Worm (Caenorhabditis elegans): ENCODE measurements around the gene F44E5.4.

DNA sequence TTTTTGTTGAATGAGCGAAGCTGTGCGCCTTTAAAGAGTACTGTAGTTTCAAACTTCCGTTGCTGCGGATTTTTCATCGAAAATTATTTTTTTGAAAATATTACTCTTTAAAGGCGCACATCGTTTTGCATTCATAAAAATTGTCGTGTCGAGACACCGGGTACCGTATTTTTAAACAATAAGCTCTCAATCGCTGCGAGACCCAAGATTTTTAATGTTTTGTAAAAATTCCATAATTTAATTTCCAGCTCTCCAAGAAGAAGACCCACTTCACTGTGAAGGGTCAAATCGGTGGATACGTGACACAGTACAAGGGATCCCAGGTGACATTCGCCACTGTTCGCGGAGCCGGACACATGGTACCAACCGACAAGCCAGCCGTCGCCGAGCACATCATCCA is 16.8 kb downstream of the F44E5.4 start:
- TF ChIP-seq lin-15B (tag; optimal IDR thresholded peaks at IDR 0.05): no peak
- no peak for TF ChIP-seq elt-2 (tag; optimal IDR thresholded peaks at IDR 0.05)
- no peak for TF ChIP-seq egl-27 (tag; optimal IDR thresholded peaks at IDR 0.05)
- TF ChIP-seq snpc-4 (tag; optimal IDR thresholded peaks at IDR 0.05): no peak
- TF ChIP-seq nhr-12 (tag; optimal IDR thresholded peaks at IDR 0.05): no peak
- TF ChIP-seq ces-1 (GFP tag; optimal IDR thresholded peaks at IDR 0.05): no peak
- TF ChIP-seq fos-1 (tag; optimal IDR thresholded peaks at IDR 0.05): no peak
- TF ChIP-seq nhr-84 (tag; optimal IDR thresholded peaks at IDR 0.05): no peak
- TF ChIP-seq pax-3 (tag; optimal IDR thresholded peaks at IDR 0.05): no peak
- TF ChIP-seq nhr-90 (tag; optimal IDR thresholded peaks at IDR 0.05; ENCODE audit: poor library complexity): no peak
- TF ChIP-seq pqm-1 (tag; optimal IDR thresholded peaks at IDR 0.05): no peak
